Worm (Caenorhabditis elegans): ENCODE results near the gene phat-4.

DNA sequence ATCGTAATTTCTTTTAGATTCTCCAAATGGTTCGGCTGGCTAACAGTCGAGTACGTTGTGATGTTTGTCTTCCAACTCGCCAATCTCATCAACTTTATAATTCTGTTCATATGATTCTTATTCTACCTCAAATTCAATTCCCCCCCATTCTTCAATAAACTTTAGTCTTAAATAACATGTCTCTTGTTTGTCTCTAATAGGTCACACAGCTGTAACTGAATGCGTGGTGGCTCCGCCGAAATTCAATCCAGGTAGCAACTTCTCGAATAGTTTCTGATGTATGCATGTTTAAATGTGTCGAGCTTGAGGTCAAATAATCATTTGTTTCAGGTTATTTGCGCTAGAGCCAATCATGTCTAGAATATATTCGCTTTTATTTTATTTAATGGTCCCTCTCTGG, 9.0 kb downstream of the phat-4 start, which contains the start of gene lgc-29:
- TF ChIP-seq klf-2 (GFP tag; conservative IDR thresholded peaks at IDR 0.05): no peak
- TF ChIP-seq tab-1 (GFP tag; IDR thresholded peaks at IDR 0.05): no peak
- no peak for TF ChIP-seq med-1 (GFP tag; optimal IDR thresholded peaks at IDR 0.05; ENCODE audit: insufficient read depth)
- TF ChIP-seq flt-1 (GFP tag; IDR thresholded peaks at IDR 0.05): no peak
- no peak for TF ChIP-seq ref-1 (GFP tag; conservative IDR thresholded peaks at IDR 0.05)
- TF ChIP-seq cog-1 (tag; optimal IDR thresholded peaks at IDR 0.05): no peak

Measured in whole organism, midembryonic.